Worm (Caenorhabditis elegans) whole organism, midembryonic: Measurements from ENCODE around the gene C39B10.4.

Experiments used
- T22C8.4 ChIP-seq: fragments of 200-800 bp; sonication (Bioruptor generic); IDR thresholded peaks from 2 replicates; pipeline ENCODE4 v1.3.6; 2022; ENCODE audit warnings: missing genetic modification characterization, missing compliant biosample characterization
- cog-1 ChIP-seq: sonication (generic microtip); optimal IDR thresholded peaks from 2 replicates; lab custom pipeline; 2016; ENCODE audit warnings: missing genetic modification characterization, missing compliant biosample characterization
- flt-1 ChIP-seq: fragments of 200-800 bp; sonication (Bioruptor generic); IDR thresholded peaks from 2 replicates; pipeline ENCODE4 v1.3.6; 2022; ENCODE audit warnings: missing genetic modification characterization, missing compliant biosample characterization
- klf-2 ChIP-seq: fragments of 200-800 bp; sonication (Bioruptor generic); conservative IDR thresholded peaks from 2 replicates; pipeline ENCODE4 v1.3.6; 2022; ENCODE audit warnings: missing genetic modification reagents, missing genetic modification characterization, missing compliant biosample characterization
- med-1 ChIP-seq: sonication (generic microtip); optimal IDR thresholded peaks from 2 replicates; lab custom pipeline; 2017; ENCODE audit warnings: missing genetic modification characterization, mild to moderate bottlenecking, missing compliant biosample characterization, antibody characterized with exemption, missing genetic modification reagents; ENCODE audit not compliant: insufficient read depth
- ref-1 ChIP-seq: fragments of 200-800 bp; sonication (Bioruptor generic); conservative IDR thresholded peaks from 2 replicates; pipeline ENCODE4 v1.3.6; 2022; ENCODE audit warnings: missing genetic modification reagents, missing genetic modification characterization, missing compliant biosample characterization
- tab-1 ChIP-seq: fragments of 200-800 bp; sonication (Bioruptor generic); IDR thresholded peaks from 2 replicates; pipeline ENCODE4 v1.3.6; 2022; ENCODE audit warnings: missing genetic modification characterization, missing compliant biosample characterization
- ztf-23 ChIP-seq: fragments of 200-800 bp; sonication (Bioruptor generic); IDR thresholded peaks from 2 replicates; pipeline ENCODE4 v1.3.6; 2022; ENCODE audit warnings: missing genetic modification reagents, missing genetic modification characterization, missing compliant biosample characterization
- ztf-29 ChIP-seq: fragments of 200-800 bp; sonication (Bioruptor generic); IDR thresholded peaks from 2 replicates; pipeline ENCODE4 v1.3.6; 2022; ENCODE audit warnings: missing genetic modification reagents, missing genetic modification characterization, missing compliant biosample characterization

Gene C39B10.4

ce11 chrX:10474998-10475577 is 30.3 kb downstream of the C39B10.4 start, which contains the start of gene elt-4:
Gene elt-4, plus strand, starts transcription at chrX:10475527.
- TF ChIP-seq ref-1 (GFP tag; lab: Robert Waterston, UW): no peak
- TF ChIP-seq ztf-29 (GFP tag; lab: Robert Waterston, UW): no peak
- TF ChIP-seq flt-1: no peak
- TF ChIP-seq T22C8.4: no peak
- TF ChIP-seq med-1: no peak
- no peak for TF ChIP-seq cog-1
- TF ChIP-seq klf-2 (GFP tag; lab: Robert Waterston, UW): no peak
- TF ChIP-seq ztf-23 (GFP tag; lab: Robert Waterston, UW): no peak

ce11 chrX:10476573-10476972 is 31.8 kb downstream of the C39B10.4 start, which contains the start of gene C39B10.7:
Gene C39B10.7, plus strand, starts transcription at chrX:10476873.
- TF ChIP-seq ref-1 (GFP tag; lab: Robert Waterston, UW): no peak

ce11 chrX:10477172-10477985 is 32.6 kb downstream of the C39B10.4 start:
- TF ChIP-seq ref-1 (GFP tag; lab: Robert Waterston, UW) (no peak), ztf-29 (GFP tag; lab: Robert Waterston, UW) (no peak), flt-1 (no peak), cog-1 (no peak), klf-2 (GFP tag; lab: Robert Waterston, UW) (no peak), tab-1 (GFP tag; lab: Robert Waterston, UW) (no peak), T22C8.4 (no peak), med-1 (no peak), ztf-23 (GFP tag; lab: Robert Waterston, UW) (no peak)

- TF ChIP-seq ztf-29 (GFP tag; lab: Robert Waterston, UW) (no peak), tab-1 (GFP tag; lab: Robert Waterston, UW) (no peak), klf-2 (GFP tag; lab: Robert Waterston, UW) (no peak), ztf-23 (GFP tag; lab: Robert Waterston, UW) (no peak), med-1 (no peak)
Observed at ce11 chrX:10479108-10479738, 34.4 kb downstream of the C39B10.4 start.

ce11 chrX:10480563-10481290 is 35.9 kb downstream of the C39B10.4 start, which contains the start of gene elt-2:
Gene elt-2, plus strand, starts transcription at chrX:10481240.
- TF ChIP-seq med-1 (no peak), tab-1 (GFP tag; lab: Robert Waterston, UW) (no peak), ref-1 (GFP tag; lab: Robert Waterston, UW) (no peak), T22C8.4 (no peak), ztf-23 (GFP tag; lab: Robert Waterston, UW) (no peak), klf-2 (GFP tag; lab: Robert Waterston, UW) (no peak), ztf-29 (GFP tag; lab: Robert Waterston, UW) (no peak), cog-1 (no peak), flt-1 (no peak)

ce11 chrX:10482272-10482671 is 37.5 kb downstream of the C39B10.4 start:
- TF ChIP-seq cog-1: no peak
- TF ChIP-seq klf-2 (GFP tag; lab: Robert Waterston, UW): no peak
- no peak for TF ChIP-seq T22C8.4
- no peak for TF ChIP-seq ztf-29 (GFP tag; lab: Robert Waterston, UW)
- TF ChIP-seq ztf-23 (GFP tag; lab: Robert Waterston, UW): no peak
- no peak for TF ChIP-seq flt-1
- TF ChIP-seq ref-1 (GFP tag; lab: Robert Waterston, UW): no peak
- TF ChIP-seq tab-1 (GFP tag; lab: Robert Waterston, UW): no peak
- TF ChIP-seq med-1: no peak

- no peak for TF ChIP-seq cog-1
- TF ChIP-seq klf-2 (GFP tag; lab: Robert Waterston, UW): no peak
- TF ChIP-seq ztf-23 (GFP tag; lab: Robert Waterston, UW): no peak
- TF ChIP-seq med-1: no peak
- TF ChIP-seq T22C8.4: no peak
- TF ChIP-seq flt-1: no peak
- TF ChIP-seq ref-1 (GFP tag; lab: Robert Waterston, UW): no peak
- TF ChIP-seq tab-1 (GFP tag; lab: Robert Waterston, UW): no peak
- TF ChIP-seq ztf-29 (GFP tag; lab: Robert Waterston, UW): no peak
Observed at ce11 chrX:10485300-10485755, 40.5 kb downstream of the C39B10.4 start, which contains the start of gene C33D3.3. Gene C33D3.3, plus strand, starts transcription at chrX:10485350.

- TF ChIP-seq T22C8.4 (no peak), flt-1 (no peak), tab-1 (GFP tag; lab: Robert Waterston, UW) (no peak), ref-1 (GFP tag; lab: Robert Waterston, UW) (no peak), ztf-23 (GFP tag; lab: Robert Waterston, UW) (no peak), ztf-29 (GFP tag; lab: Robert Waterston, UW) (no peak), med-1 (no peak), klf-2 (GFP tag; lab: Robert Waterston, UW) (no peak), cog-1 (no peak)
Observed at ce11 chrX:10488763-10489162, 44.0 kb downstream of the C39B10.4 start, which contains the start of gene C33D3.4. Gene C33D3.4, plus strand, starts transcription at chrX:10489063.

ce11 chrX:10491044-10491443 is 46.2 kb downstream of the C39B10.4 start, which contains the start of gene C33D3.5:
Gene C33D3.5, plus strand, starts transcription at chrX:10491344.
- TF ChIP-seq ztf-29 (GFP tag; lab: Robert Waterston, UW) (no peak), flt-1 (no peak), tab-1 (GFP tag; lab: Robert Waterston, UW) (no peak), ref-1 (GFP tag; lab: Robert Waterston, UW) (no peak), cog-1 (no peak), ztf-23 (GFP tag; lab: Robert Waterston, UW) (no peak), T22C8.4 (no peak), klf-2 (GFP tag; lab: Robert Waterston, UW) (no peak), med-1 (no peak)
